Comparison of ENCODE assay signal across 2 worm cellular contexts in genomic region chrV:16401519-16401918, ce11.
A peak's percentile ranks its signal among the peaks of the same experiment; 100 is the strongest.
TF ChIP-seq lines count a peak whose summit lies in the region.

TSS of gene F13A7.14 (plus strand) at chrV:16401891.

TF ChIP-seq in whole organism, L2 larva, 48 proteins besides CTCF, POLR2A, EP300 and RAD21 (continued from another document):
- TF ChIP-seq nhr-21 (tag; optimal IDR thresholded peaks at IDR 0.05; lab: Kevin White, UChicago): peak; percentile 76
- TF ChIP-seq R02D3.7 (tag; optimal IDR thresholded peaks at IDR 0.05; lab: Kevin White, UChicago): peak; percentile 33
- TF ChIP-seq aly-2 (tag; optimal IDR thresholded peaks at IDR 0.05; lab: Kevin White, UChicago): no peak
- TF ChIP-seq lsy-2 (tag; optimal IDR thresholded peaks at IDR 0.05; lab: Kevin White, UChicago): peak; percentile 58 to 83
- peak; percentile 16 for TF ChIP-seq blmp-1 (tag; optimal IDR thresholded peaks at IDR 0.05; lab: Kevin White, UChicago; ENCODE audit: insufficient read depth)
- TF ChIP-seq unc-55 (GFP tag; optimal IDR thresholded peaks at IDR 0.05; lab: Kevin White, UChicago): peak; percentile 85

TF ChIP-seq in whole organism, L4 larva, 104 proteins besides CTCF, POLR2A, EP300 and RAD21 (continued from another document):
- TF ChIP-seq ceh-82 (tag; optimal IDR thresholded peaks at IDR 0.05; lab: Kevin White, UChicago): no peak
- TF ChIP-seq nhr-237 (tag; optimal IDR thresholded peaks at IDR 0.05; lab: Kevin White, UChicago): no peak
- TF ChIP-seq D1046.2 (GFP tag; IDR thresholded peaks at IDR 0.05; lab: Robert Waterston, UW): no peak
- TF ChIP-seq nhr-25 (tag; optimal IDR thresholded peaks at IDR 0.05; lab: Kevin White, UChicago; ENCODE audit: borderline replicate concordance, insufficient read depth): no peak
- no peak for TF ChIP-seq unc-39 (tag; optimal IDR thresholded peaks at IDR 0.05; lab: Kevin White, UChicago)
- peak; percentile 33 for TF ChIP-seq F37D6.2 (tag; optimal IDR thresholded peaks at IDR 0.05; lab: Kevin White, UChicago)
- peak; percentile 89 for TF ChIP-seq dmd-9 (GFP tag; IDR thresholded peaks at IDR 0.05; lab: Robert Waterston, UW)
- 0 out of 2 replicates have a peak, but pooled peaks have one; percentile 17 for TF ChIP-seq mdt-29 (GFP tag; IDR thresholded peaks at IDR 0.05; lab: Robert Waterston, UW)
- TF ChIP-seq madf-5 (GFP tag; IDR thresholded peaks at IDR 0.05; lab: Robert Waterston, UW): peak in 1 of 2 experiments; percentile 76; a peak in 1 of 4 replicates
- peak; percentile 19 for TF ChIP-seq F49E8.2 (tag; optimal IDR thresholded peaks at IDR 0.05; lab: Kevin White, UChicago; ENCODE audit: borderline replicate concordance)
- TF ChIP-seq hif-1 (tag; optimal IDR thresholded peaks at IDR 0.05; lab: Kevin White, UChicago): peak in 1 of 2 experiments; percentile 90
- TF ChIP-seq jun-1 (tag; optimal IDR thresholded peaks at IDR 0.05; lab: Kevin White, UChicago): no peak
- peak; percentile 42 for TF ChIP-seq ztf-7 (tag; optimal IDR thresholded peaks at IDR 0.05; lab: Kevin White, UChicago)
- TF ChIP-seq snpc-1.2 (GFP tag; IDR thresholded peaks at IDR 0.05; lab: Robert Waterston, UW): 0 out of 2 replicates have a peak, but pooled peaks have one; percentile 32
- peak; percentile 38; the same call in 1 of the 2 replicates for TF ChIP-seq nhr-42 (GFP tag; IDR thresholded peaks at IDR 0.05; lab: Robert Waterston, UW)
- TF ChIP-seq nhr-6 (tag; optimal IDR thresholded peaks at IDR 0.05; lab: Kevin White, UChicago): peak; percentile 14
- peak; percentile 61; the same call in 1 of the 2 replicates for TF ChIP-seq ceh-44 (GFP tag; IDR thresholded peaks at IDR 0.05; lab: Robert Waterston, UW)
- peak; percentile 85 for TF ChIP-seq duxl-1 (tag; optimal IDR thresholded peaks at IDR 0.05; lab: Kevin White, UChicago; ENCODE audit: poor library complexity)
- peak; percentile 95 for TF ChIP-seq ZK337.2 (GFP tag; IDR thresholded peaks at IDR 0.05; lab: Robert Waterston, UW)
- TF ChIP-seq T20F7.1 (GFP tag; optimal IDR thresholded peaks at IDR 0.05; lab: Kevin White, UChicago): no peak
- peak; percentile 68; the same call in 1 of the 2 replicates for TF ChIP-seq tag-97 (GFP tag; IDR thresholded peaks at IDR 0.05; lab: Robert Waterston, UW)
- peak; percentile 33 for TF ChIP-seq lin-13 (GFP tag; optimal IDR thresholded peaks at IDR 0.05; lab: Kevin White, UChicago)
- no peak for TF ChIP-seq ama-1 (optimal IDR thresholded peaks at IDR 0.05; lab: Kevin White, UChicago)
- peak; percentile 52 for TF ChIP-seq rbr-2 (tag; optimal IDR thresholded peaks at IDR 0.05; lab: Kevin White, UChicago)
TF ChIP-seq in whole organism, L4 larva: peak in this region for 31.
